Worm (Caenorhabditis elegans): ENCODE data around the gene Y73C8C.10.

The Y73C8C.10 gene

ce11 chrV:3149910-3150428, 22.4 kb upstream of the Y73C8C.10 start (continued):
- TF ChIP-seq pha-4 (GFP tag; IDR thresholded peaks at IDR 0.05), result no peak
- no peak for TF ChIP-seq pha-4 (tag; optimal IDR thresholded peaks at IDR 0.05)
- no peak for TF ChIP-seq fkh-10 (GFP tag; optimal IDR thresholded peaks at IDR 0.05)
- no peak for TF ChIP-seq lir-3 (tag; optimal IDR thresholded peaks at IDR 0.05)
- no peak for TF ChIP-seq php-3 (GFP tag; IDR thresholded peaks at IDR 0.05)
- no peak for TF ChIP-seq hmg-1.1 (GFP tag; IDR thresholded peaks at IDR 0.05)
- no peak for TF ChIP-seq Y48G9A.11 (GFP tag; IDR thresholded peaks at IDR 0.05)
- TF ChIP-seq cey-2 (tag; optimal IDR thresholded peaks at IDR 0.05; ENCODE audit: borderline replicate concordance, insufficient read depth), result no peak
- 0 out of 2 replicates have a peak, but pooled peaks have one; percentile 6 for TF ChIP-seq nhr-41 (GFP tag; IDR thresholded peaks at IDR 0.05)
- no peak for TF ChIP-seq arid-1 (GFP tag; conservative IDR thresholded peaks at IDR 0.05)
- no peak for TF ChIP-seq zfp-3 (GFP tag; conservative IDR thresholded peaks at IDR 0.05)
- TF ChIP-seq lin-38 (GFP tag; IDR thresholded peaks at IDR 0.05), result no peak
- peak; percentile 73 for TF ChIP-seq aha-1 (tag)
- TF ChIP-seq saeg-2 (GFP tag; IDR thresholded peaks at IDR 0.05), result 0 out of 2 replicates have a peak, but pooled peaks have one; percentile 38

- TF ChIP-seq php-3 (GFP tag; IDR thresholded peaks at IDR 0.05) (no peak), aha-1 (tag) (peak; percentile 6)
Measured at ce11 chrV:3146932-3147331, 19.4 kb upstream of the Y73C8C.10 start, which contains the start of gene srab-11. srab-11 (minus strand) TSS chrV:3147032.

- TF ChIP-seq unc-62 (GFP tag; optimal IDR thresholded peaks at IDR 0.05 in 1 of 2) (no peak), unc-62 (tag; optimal IDR thresholded peaks at IDR 0.05) (no peak), php-3 (GFP tag; IDR thresholded peaks at IDR 0.05) (no peak), set-16 (GFP tag; IDR thresholded peaks at IDR 0.05) (peak; percentile 86), lin-39 (tag; optimal IDR thresholded peaks at IDR 0.05) (no peak), nhr-25 (tag; optimal IDR thresholded peaks at IDR 0.05; ENCODE audit: borderline replicate concordance, insufficient read depth) (no peak)
Measured at ce11 chrV:3145241-3145640, 17.7 kb upstream of the Y73C8C.10 start.

ce11 chrV:3144494-3144893, 16.9 kb upstream of the Y73C8C.10 start, which contains the start of gene srab-10:
srab-10 (minus strand) TSS chrV:3144594.
- no peak for TF ChIP-seq zag-1 (tag; optimal IDR thresholded peaks at IDR 0.05)
- no peak for TF ChIP-seq dmd-6 (GFP tag; IDR thresholded peaks at IDR 0.05)
- no peak for TF ChIP-seq attf-4 (tag; optimal IDR thresholded peaks at IDR 0.05)
- no peak for TF ChIP-seq hif-1 (tag; optimal IDR thresholded peaks at IDR 0.05)

- TF ChIP-seq nhr-10 (tag; optimal IDR thresholded peaks at IDR 0.05) (no peak), ceh-62 (tag; optimal IDR thresholded peaks at IDR 0.05) (no peak), lim-7 (GFP tag; IDR thresholded peaks at IDR 0.05) (no peak), dmd-9 (GFP tag; IDR thresholded peaks at IDR 0.05) (no peak), Y105C5A.15 (GFP tag; IDR thresholded peaks at IDR 0.05) (no peak), snpc-4 (tag; optimal IDR thresholded peaks at IDR 0.05) (no peak), spr-1 (tag; optimal IDR thresholded peaks at IDR 0.05) (no peak), lin-38 (GFP tag; IDR thresholded peaks at IDR 0.05) (no peak), fos-1 (tag; optimal IDR thresholded peaks at IDR 0.05) (no peak), pqm-1 (tag; optimal IDR thresholded peaks at IDR 0.05) (no peak), ztf-7 (tag; optimal IDR thresholded peaks at IDR 0.05) (no peak), lin-1 (GFP tag; IDR thresholded peaks at IDR 0.05) (no peak), ctbp-1 (GFP tag; IDR thresholded peaks at IDR 0.05) (no peak), ceh-44 (GFP tag; IDR thresholded peaks at IDR 0.05) (no peak)
Measured at ce11 chrV:3141190-3141589, 13.6 kb upstream of the Y73C8C.10 start, which contains the start of gene srab-9. srab-9 (minus strand) TSS chrV:3141290.
